Worm (Caenorhabditis elegans) whole organism, midembryonic: ENCODE results near the gene Y82E9BL.3.

Experiments
- T22C8.4 ChIP-seq: fragments of 200-800 bp; sonication (Bioruptor generic); IDR thresholded peaks from 2 replicates; pipeline ENCODE4 v1.3.6; 2022; ENCODE audit warnings: missing genetic modification characterization, missing compliant biosample characterization
- cog-1 ChIP-seq: sonication (generic microtip); optimal IDR thresholded peaks from 2 replicates; lab custom pipeline; 2016; ENCODE audit warnings: missing genetic modification characterization, missing compliant biosample characterization
- flt-1 ChIP-seq: fragments of 200-800 bp; sonication (Bioruptor generic); IDR thresholded peaks from 2 replicates; pipeline ENCODE4 v1.3.6; 2022; ENCODE audit warnings: missing genetic modification characterization, missing compliant biosample characterization
- klf-2 ChIP-seq: fragments of 200-800 bp; sonication (Bioruptor generic); conservative IDR thresholded peaks from 2 replicates; pipeline ENCODE4 v1.3.6; 2022; ENCODE audit warnings: missing genetic modification reagents, missing genetic modification characterization, missing compliant biosample characterization
- med-1 ChIP-seq: sonication (generic microtip); optimal IDR thresholded peaks from 2 replicates; lab custom pipeline; 2017; ENCODE audit warnings: missing genetic modification characterization, mild to moderate bottlenecking, missing compliant biosample characterization, antibody characterized with exemption, missing genetic modification reagents; ENCODE audit not compliant: insufficient read depth
- ref-1 ChIP-seq: fragments of 200-800 bp; sonication (Bioruptor generic); conservative IDR thresholded peaks from 2 replicates; pipeline ENCODE4 v1.3.6; 2022; ENCODE audit warnings: missing genetic modification reagents, missing genetic modification characterization, missing compliant biosample characterization
- tab-1 ChIP-seq: fragments of 200-800 bp; sonication (Bioruptor generic); IDR thresholded peaks from 2 replicates; pipeline ENCODE4 v1.3.6; 2022; ENCODE audit warnings: missing genetic modification characterization, missing compliant biosample characterization
- ztf-23 ChIP-seq: fragments of 200-800 bp; sonication (Bioruptor generic); IDR thresholded peaks from 2 replicates; pipeline ENCODE4 v1.3.6; 2022; ENCODE audit warnings: missing genetic modification reagents, missing genetic modification characterization, missing compliant biosample characterization
- ztf-29 ChIP-seq: fragments of 200-800 bp; sonication (Bioruptor generic); IDR thresholded peaks from 2 replicates; pipeline ENCODE4 v1.3.6; 2022; ENCODE audit warnings: missing genetic modification reagents, missing genetic modification characterization, missing compliant biosample characterization

Gene Y82E9BL.3

ce11 chrIII:1355320-1355719 lies 4.7 kb upstream of the Y82E9BL.3 start, which contains the start of gene Y82E9BL.1:
TSS of gene Y82E9BL.1 (minus strand) at chrIII:1355420.
- TF ChIP-seq ref-1 (GFP tag; lab: Robert Waterston, UW), result no peak
- TF ChIP-seq tab-1, result no peak
- TF ChIP-seq med-1 (GFP tag; lab: Kevin White, UChicago), result no peak
- TF ChIP-seq ztf-23, result no peak
- TF ChIP-seq T22C8.4, result no peak

- TF ChIP-seq ref-1 (GFP tag; lab: Robert Waterston, UW) (no peak), T22C8.4 (no peak), flt-1 (GFP tag; lab: Robert Waterston, UW) (no peak), med-1 (GFP tag; lab: Kevin White, UChicago) (no peak), klf-2 (GFP tag; lab: Robert Waterston, UW) (no peak)
These were observed 3.9 kb upstream of the Y82E9BL.3 start for ce11 chrIII:1354523-1354922.

ce11 chrIII:1349313-1349712 lies 1.3 kb downstream of the Y82E9BL.3 start, which contains the start of gene fbxa-25:
TSS of gene fbxa-25 (minus strand) at chrIII:1349450.
- TF ChIP-seq T22C8.4 (no peak), flt-1 (GFP tag; lab: Robert Waterston, UW) (no peak), klf-2 (GFP tag; lab: Robert Waterston, UW) (no peak), cog-1 (tag; lab: Kevin White, UChicago) (no peak), ztf-23 (no peak), ref-1 (GFP tag; lab: Robert Waterston, UW) (no peak), tab-1 (no peak), ztf-29 (no peak), med-1 (GFP tag; lab: Kevin White, UChicago) (no peak)

ce11 chrIII:1347539-1347938 lies 3.1 kb downstream of the Y82E9BL.3 start, which contains the start of gene Y82E9BL.5:
TSS of gene Y82E9BL.5 (minus strand) at chrIII:1347639.
- TF ChIP-seq med-1 (GFP tag; lab: Kevin White, UChicago), result no peak
- TF ChIP-seq ztf-23, result no peak
- no peak for TF ChIP-seq cog-1 (tag; lab: Kevin White, UChicago)

ce11 chrIII:1347003-1347402 lies 3.6 kb downstream of the Y82E9BL.3 start:
- TF ChIP-seq ztf-23, result no peak
- no peak for TF ChIP-seq cog-1 (tag; lab: Kevin White, UChicago)
- TF ChIP-seq med-1 (GFP tag; lab: Kevin White, UChicago), result no peak
- no peak for TF ChIP-seq T22C8.4
- TF ChIP-seq klf-2 (GFP tag; lab: Robert Waterston, UW), result no peak
- no peak for TF ChIP-seq ref-1 (GFP tag; lab: Robert Waterston, UW)

- TF ChIP-seq ref-1 (GFP tag; lab: Robert Waterston, UW) (no peak), klf-2 (GFP tag; lab: Robert Waterston, UW) (no peak)
These were observed 5.0 kb downstream of the Y82E9BL.3 start, which contains the start of gene Y82E9BL.6 for ce11 chrIII:1345694-1346093. TSS of gene Y82E9BL.6 (minus strand) at chrIII:1345794.

DNA sequence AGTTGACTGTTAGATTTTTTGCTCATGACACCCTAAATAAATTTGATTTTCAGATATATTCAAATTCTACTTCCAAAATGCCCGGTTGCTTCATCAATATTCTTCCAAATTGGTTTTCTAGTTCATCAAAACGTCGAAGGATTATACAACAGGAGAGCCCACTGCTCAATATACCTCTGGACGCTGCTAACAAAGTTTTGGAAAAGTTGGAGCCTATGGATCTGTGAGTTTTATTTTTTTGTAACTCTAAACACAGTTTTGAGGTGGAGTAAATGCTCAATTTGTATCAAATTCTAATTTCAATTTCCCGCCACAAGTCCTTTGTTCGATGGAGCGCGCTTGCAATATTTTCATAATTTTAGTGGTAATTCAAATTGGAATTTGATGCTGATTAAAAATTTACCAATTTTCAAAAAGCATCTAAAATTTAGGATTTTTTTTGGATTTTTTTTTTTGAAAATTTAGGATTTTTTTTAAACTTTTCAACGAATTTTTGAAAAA lies 7.7 kb downstream of the Y82E9BL.3 start, which contains the start of gene fbxa-27:
Gene fbxa-27, plus strand, starts transcription at position 51 of the 501 bp plus-strand sequence.
- TF ChIP-seq ztf-29 (no peak), cog-1 (tag; lab: Kevin White, UChicago) (no peak), ref-1 (GFP tag; lab: Robert Waterston, UW) (no peak), flt-1 (GFP tag; lab: Robert Waterston, UW) (no peak), ztf-23 (no peak), tab-1 (no peak), T22C8.4 (no peak), klf-2 (GFP tag; lab: Robert Waterston, UW) (no peak), med-1 (GFP tag; lab: Kevin White, UChicago) (no peak)

DNA sequence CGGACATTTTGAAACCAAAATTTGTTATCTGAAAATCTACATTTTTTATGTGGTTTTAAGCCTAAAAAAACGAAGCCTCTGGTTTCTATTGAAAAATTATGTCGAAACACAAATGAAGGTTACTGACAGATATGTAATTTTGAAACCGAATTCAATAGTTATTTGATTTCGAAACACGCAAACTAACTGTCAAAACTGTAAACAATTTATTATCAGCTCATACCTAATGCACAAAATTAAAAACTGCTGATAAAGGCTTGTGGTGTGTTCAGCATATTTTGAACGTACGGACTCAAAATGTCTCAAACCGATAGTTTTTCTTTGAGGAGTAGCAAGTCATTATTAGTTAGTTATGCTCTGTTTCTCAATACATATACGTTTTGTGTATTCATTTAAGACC lies 8.2 kb downstream of the Y82E9BL.3 start, which contains the start of gene fbxa-26:
Gene fbxa-26, minus strand, starts transcription at position 35 of the 400 bp plus-strand sequence.
- TF ChIP-seq T22C8.4, result no peak
- no peak for TF ChIP-seq cog-1 (tag; lab: Kevin White, UChicago)
- no peak for TF ChIP-seq flt-1 (GFP tag; lab: Robert Waterston, UW)
- TF ChIP-seq klf-2 (GFP tag; lab: Robert Waterston, UW), result no peak
- TF ChIP-seq tab-1, result no peak
- TF ChIP-seq ztf-23, result no peak
- no peak for TF ChIP-seq med-1 (GFP tag; lab: Kevin White, UChicago)
- no peak for TF ChIP-seq ztf-29
- TF ChIP-seq ref-1 (GFP tag; lab: Robert Waterston, UW), result no peak

- TF ChIP-seq ztf-29, result no peak
- TF ChIP-seq med-1 (GFP tag; lab: Kevin White, UChicago), result no peak
- no peak for TF ChIP-seq ref-1 (GFP tag; lab: Robert Waterston, UW)
- TF ChIP-seq T22C8.4, result no peak
- no peak for TF ChIP-seq tab-1
- no peak for TF ChIP-seq klf-2 (GFP tag; lab: Robert Waterston, UW)
- no peak for TF ChIP-seq flt-1 (GFP tag; lab: Robert Waterston, UW)
- TF ChIP-seq cog-1 (tag; lab: Kevin White, UChicago), result no peak
- TF ChIP-seq ztf-23, result no peak
These were observed 10.4 kb downstream of the Y82E9BL.3 start, which contains the start of gene fbxa-5 for ce11 chrIII:1340240-1340639. TSS of gene fbxa-5 (minus strand) at chrIII:1340340.

ce11 chrIII:1331894-1332293 lies 18.8 kb downstream of the Y82E9BL.3 start, which contains the start of gene Y82E9BL.19:
TSS of gene Y82E9BL.19 (plus strand) at chrIII:1332016.
- TF ChIP-seq cog-1 (tag; lab: Kevin White, UChicago) (no peak), flt-1 (GFP tag; lab: Robert Waterston, UW) (no peak), ztf-29 (no peak), klf-2 (GFP tag; lab: Robert Waterston, UW) (no peak), tab-1 (no peak), ztf-23 (no peak), ref-1 (GFP tag; lab: Robert Waterston, UW) (no peak), med-1 (GFP tag; lab: Kevin White, UChicago) (no peak), T22C8.4 (no peak)
